Worm (Caenorhabditis elegans) whole organism, young adult: Measurements from ENCODE around the gene gon-14.

Experiments
- B0035.1 ChIP-seq: sonication (generic microtip); optimal IDR thresholded peaks from 2 replicates; lab custom pipeline; 2016; ENCODE audit warnings: missing genetic modification characterization, mild to moderate bottlenecking, missing compliant biosample characterization, missing genotype, missing genetic modification reagents
- C06A6.2 ChIP-seq: fragments of 200-800 bp; sonication (Bioruptor generic); conservative IDR thresholded peaks from 2 replicates; pipeline ENCODE4 v1.3.6; 2022; ENCODE audit warnings: missing genetic modification characterization, missing compliant biosample characterization
- F10E7.11 ChIP-seq: sonication (generic microtip); optimal IDR thresholded peaks from 2 replicates; lab custom pipeline; 2017; ENCODE audit warnings: mild to moderate bottlenecking, missing genetic modification characterization, moderate library complexity, missing compliant biosample characterization
- F37B4.10 ChIP-seq: fragments of 200-800 bp; sonication (Bioruptor generic); IDR thresholded peaks from 2 replicates; pipeline ENCODE4 v1.3.6; 2022; ENCODE audit warnings: missing genetic modification characterization, missing compliant biosample characterization
- K11D2.4 ChIP-seq: fragments of 200-800 bp; sonication (Bioruptor generic); IDR thresholded peaks from 2 replicates; pipeline ENCODE4 v1.3.6; 2022; ENCODE audit warnings: missing genetic modification reagents, missing genetic modification characterization, missing compliant biosample characterization
- Y53F4B.3 ChIP-seq: fragments of 200-800 bp; sonication (Bioruptor generic); IDR thresholded peaks from 2 replicates; pipeline ENCODE4 v1.3.6; 2022; ENCODE audit warnings: missing genetic modification reagents, missing genetic modification characterization, missing compliant biosample characterization
- Y53G8AR.9 ChIP-seq: fragments of 200-800 bp; sonication (Bioruptor generic); conservative IDR thresholded peaks from 2 replicates; pipeline ENCODE4 v1.3.6; 2022; ENCODE audit warnings: missing genetic modification reagents, missing genetic modification characterization, missing compliant biosample characterization
- Y79H2A.3 ChIP-seq: fragments of 200-800 bp; sonication (Bioruptor generic); conservative IDR thresholded peaks from 2 replicates; pipeline ENCODE4 v1.3.6; 2022; ENCODE audit warnings: missing genetic modification reagents, missing genetic modification characterization, missing compliant biosample characterization
- akir-1 ChIP-seq: fragments of 200-800 bp; sonication (Bioruptor generic); optimal IDR thresholded peaks from 2 replicates; lab custom pipeline; 2018; ENCODE audit warnings: mild to moderate bottlenecking, missing genetic modification characterization, moderate library complexity, missing compliant biosample characterization
- athp-1 ChIP-seq: sonication (generic microtip); optimal IDR thresholded peaks from 2 replicates; lab custom pipeline; 2017; ENCODE audit warnings: mild to moderate bottlenecking, missing genetic modification characterization, missing compliant biosample characterization
- bed-2 ChIP-seq: fragments of 200-800 bp; sonication (Bioruptor generic); IDR thresholded peaks from 2 replicates; pipeline ENCODE4 v1.3.6; 2022; ENCODE audit warnings: missing genetic modification reagents, missing genetic modification characterization, missing compliant biosample characterization
- cebp-2 ChIP-seq: fragments of 200-800 bp; sonication (Bioruptor generic); IDR thresholded peaks from 2 replicates; pipeline ENCODE4 v1.3.6; 2022; ENCODE audit warnings: missing genetic modification characterization, missing compliant biosample characterization
- ceh-100 ChIP-seq: fragments of 200-800 bp; sonication (Bioruptor generic); IDR thresholded peaks from 2 replicates; pipeline ENCODE4 v1.3.6; 2022; ENCODE audit warnings: missing genetic modification reagents, missing genetic modification characterization, missing compliant biosample characterization
- ceh-27 ChIP-seq: fragments of 200-800 bp; sonication (Bioruptor generic); optimal IDR thresholded peaks from 2 replicates; lab custom pipeline; 2018; ENCODE audit warnings: mild to moderate bottlenecking, missing genetic modification characterization, moderate library complexity, missing compliant biosample characterization
- ceh-40 ChIP-seq: fragments of 200-800 bp; sonication (Bioruptor generic); IDR thresholded peaks from 2 replicates; pipeline ENCODE4 v1.3.6; 2022; ENCODE audit warnings: missing genetic modification characterization, missing compliant biosample characterization
- ceh-58 ChIP-seq: fragments of 200-800 bp; sonication (Bioruptor generic); IDR thresholded peaks from 2 replicates; pipeline ENCODE4 v1.3.6; 2022; ENCODE audit warnings: missing genetic modification characterization, missing compliant biosample characterization
- die-1 ChIP-seq: sonication (generic microtip); optimal IDR thresholded peaks from 2 replicates; lab custom pipeline; 2016; ENCODE audit warnings: missing genotype, mild to moderate bottlenecking, missing genetic modification characterization, missing compliant biosample characterization
- efl-1 ChIP-seq: fragments of 150-350 bp; optimal IDR thresholded peaks from 2 replicates; lab custom pipeline; 2014; ENCODE audit warnings: missing biosample characterization, missing genetic modification reagents, missing genetic modification characterization
- egrh-3 ChIP-seq: fragments of 200-800 bp; sonication (Bioruptor generic); IDR thresholded peaks from 2 replicates; pipeline ENCODE4 v1.3.6; 2022; ENCODE audit warnings: missing genetic modification reagents, missing genetic modification characterization, missing compliant biosample characterization
- ekl-4 ChIP-seq: fragments of 200-800 bp; sonication (Bioruptor generic); IDR thresholded peaks from 2 replicates; pipeline ENCODE4 v1.3.6; 2022; ENCODE audit warnings: missing genetic modification reagents, missing genetic modification characterization, missing compliant biosample characterization
- hlh-26 ChIP-seq: fragments of 200-800 bp; sonication (Bioruptor generic); conservative IDR thresholded peaks from 2 replicates; pipeline ENCODE4 v1.3.6; 2022; ENCODE audit warnings: missing genetic modification reagents, missing genetic modification characterization, missing compliant biosample characterization
- hmg-20 ChIP-seq: fragments of 200-800 bp; sonication (Bioruptor generic); IDR thresholded peaks from 2 replicates; pipeline ENCODE4 v1.3.6; 2022; ENCODE audit warnings: missing genetic modification reagents, missing genetic modification characterization, missing compliant biosample characterization
- lin-26 ChIP-seq: fragments of 200-800 bp; sonication (Bioruptor generic); IDR thresholded peaks from 2 replicates; pipeline ENCODE4 v1.3.6; 2022; ENCODE audit warnings: missing genetic modification reagents, missing genetic modification characterization, missing compliant biosample characterization
- lin-40 ChIP-seq: sonication (generic microtip); optimal IDR thresholded peaks from 2 replicates; lab custom pipeline; 2016; ENCODE audit warnings: missing genetic modification characterization, mild to moderate bottlenecking, missing compliant biosample characterization, missing genotype, missing genetic modification reagents
- lin-54 ChIP-seq: fragments of 200-800 bp; sonication (Bioruptor generic); optimal IDR thresholded peaks from 2 replicates; lab custom pipeline; 2018; ENCODE audit warnings: mild to moderate bottlenecking, missing genetic modification characterization, missing compliant biosample characterization
- lsy-27 ChIP-seq: sonication (generic microtip); optimal IDR thresholded peaks from 2 replicates; lab custom pipeline; 2017; ENCODE audit warnings: missing genetic modification characterization, mild to moderate bottlenecking, missing compliant biosample characterization, antibody characterized with exemption, missing genotype, borderline replicate concordance; ENCODE audit not compliant: insufficient read depth
- madf-8 ChIP-seq: fragments of 200-800 bp; sonication (Bioruptor generic); conservative IDR thresholded peaks from 2 replicates; pipeline ENCODE4 v1.3.6; 2022; ENCODE audit warnings: missing genetic modification reagents, missing genetic modification characterization, missing compliant biosample characterization
- nfya-1 ChIP-seq: sonication (generic microtip); optimal IDR thresholded peaks from 2 replicates; lab custom pipeline; 2017; ENCODE audit warnings: antibody characterized with exemption, missing compliant biosample characterization, missing genetic modification characterization, borderline replicate concordance; ENCODE audit not compliant: insufficient read depth
- nhr-27 ChIP-seq: fragments of 200-800 bp; sonication (Bioruptor generic); optimal IDR thresholded peaks from 2 replicates; lab custom pipeline; 2018; ENCODE audit warnings: mild to moderate bottlenecking, missing genetic modification characterization, moderate library complexity, missing compliant biosample characterization
- nhr-80 ChIP-seq: sonication (generic microtip); optimal IDR thresholded peaks from 2 replicates; lab custom pipeline; 2016; ENCODE audit warnings: missing genetic modification characterization, missing compliant biosample characterization
- pbrm-1 ChIP-seq: fragments of 200-800 bp; sonication (Bioruptor generic); IDR thresholded peaks from 2 replicates; pipeline ENCODE4 v1.3.6; 2022; ENCODE audit warnings: missing genetic modification reagents, missing genetic modification characterization, missing compliant biosample characterization
- pha-4 ChIP-seq: fragments of 150-350 bp; sonication (generic microtip); optimal IDR thresholded peaks from 2 replicates; lab custom pipeline; 2014; ENCODE audit warnings: missing biosample characterization, missing genetic modification reagents, missing genetic modification characterization
- rcor-1 ChIP-seq: fragments of 200-800 bp; sonication (Bioruptor generic); IDR thresholded peaks from 2 replicates; pipeline ENCODE4 v1.3.6; 2022; ENCODE audit warnings: missing genetic modification reagents, missing genetic modification characterization, missing compliant biosample characterization
- repo-1 ChIP-seq: sonication (generic microtip); optimal IDR thresholded peaks from 2 replicates; lab custom pipeline; 2017; ENCODE audit warnings: mild to moderate bottlenecking, missing genetic modification characterization, missing compliant biosample characterization
- snpc-1.3 ChIP-seq: sonication (generic microtip); optimal IDR thresholded peaks from 2 replicates; lab custom pipeline; 2017; ENCODE audit warnings: missing genetic modification characterization, mild to moderate bottlenecking, missing compliant biosample characterization, antibody characterized with exemption, moderate library complexity, missing genotype, missing genetic modification reagents; ENCODE audit not compliant: insufficient read depth
- tbp1 ChIP-seq: fragments of 200-800 bp; sonication (Bioruptor generic); optimal IDR thresholded peaks from 2 replicates; lab custom pipeline; 2018; ENCODE audit warnings: mild to moderate bottlenecking, missing genetic modification characterization, missing compliant biosample characterization
- unc-130 ChIP-seq: sonication (generic microtip); optimal IDR thresholded peaks from 2 replicates; lab custom pipeline; 2016; ENCODE audit warnings: missing genetic modification reagents, missing genetic modification characterization, missing compliant biosample characterization
- unc-62 ChIP-seq: fragments of 150-350 bp; optimal IDR thresholded peaks from 2 replicates; lab custom pipeline; 2014; ENCODE audit warnings: missing biosample characterization, missing genetic modification reagents, missing genetic modification characterization
- xnd-1 ChIP-seq: sonication (generic microtip); optimal IDR thresholded peaks from 2 replicates; lab custom pipeline; 2016; ENCODE audit warnings: missing genotype, missing genetic modification reagents, missing genetic modification characterization, missing compliant biosample characterization
- zfh-2 ChIP-seq: fragments of 200-800 bp; sonication (Bioruptor generic); conservative IDR thresholded peaks from 2 replicates; pipeline ENCODE4 v1.3.6; 2022; ENCODE audit warnings: missing genetic modification reagents, missing genetic modification characterization, missing compliant biosample characterization
- zim-3 ChIP-seq: sonication (generic microtip); optimal IDR thresholded peaks from 2 replicates; lab custom pipeline; 2017; ENCODE audit warnings: mild to moderate bottlenecking, missing genetic modification characterization, moderate library complexity, missing compliant biosample characterization
- ztf-26 ChIP-seq: sonication (generic microtip); optimal IDR thresholded peaks from 2 replicates; lab custom pipeline; 2017; ENCODE audit warnings: missing genetic modification characterization, missing compliant biosample characterization

The gon-14 gene

ce11 chrV:6631866-6632265, 20.9 kb upstream of the gon-14 start:
- no peak for TF ChIP-seq egrh-3
- TF ChIP-seq ceh-58 (GFP tag; lab: Robert Waterston, UW) = no peak
- no peak for TF ChIP-seq hlh-26 (GFP tag; lab: Robert Waterston, UW)
- TF ChIP-seq B0035.1 = no peak
- TF ChIP-seq Y79H2A.3 = no peak
- no peak for TF ChIP-seq ceh-27 (GFP tag; lab: Kevin White, UChicago)
- TF ChIP-seq cebp-2 (GFP tag; lab: Robert Waterston, UW) = no peak
- TF ChIP-seq F10E7.11 (tag; lab: Kevin White, UChicago) = no peak
- TF ChIP-seq nhr-80 (tag; lab: Kevin White, UChicago) = no peak
- TF ChIP-seq pha-4 (tag; lab: Kevin White, UChicago) = no peak
- TF ChIP-seq efl-1 (GFP tag; lab: Kevin White, UChicago) = no peak
- TF ChIP-seq ceh-100 (GFP tag; lab: Robert Waterston, UW) = no peak
- TF ChIP-seq tbp1 (GFP tag; lab: Kevin White, UChicago) = no peak
- TF ChIP-seq lin-54 = no peak
- no peak for TF ChIP-seq bed-2 (GFP tag; lab: Robert Waterston, UW)

ce11 chrV:6630769-6631168, 19.8 kb upstream of the gon-14 start:
- no peak for TF ChIP-seq hlh-26 (GFP tag; lab: Robert Waterston, UW)

ce11 chrV:6626244-6626643, 15.3 kb upstream of the gon-14 start, which contains the start of gene ppt-1:
ppt-1 (minus strand) TSS chrV:6626344.
- TF ChIP-seq pbrm-1 (GFP tag; lab: Robert Waterston, UW) (no peak), die-1 (tag; lab: Kevin White, UChicago) (no peak), F10E7.11 (tag; lab: Kevin White, UChicago) (no peak), zfh-2 (GFP tag; lab: Robert Waterston, UW) (no peak), C06A6.2 (no peak), lsy-27 (no peak), akir-1 (GFP tag; lab: Kevin White, UChicago) (no peak)

- TF ChIP-seq F37B4.10 (GFP tag; lab: Robert Waterston, UW) (no peak), athp-1 (no peak), ekl-4 (no peak), ztf-26 (tag; lab: Kevin White, UChicago) (no peak), unc-62 (GFP tag; lab: Kevin White, UChicago) (no peak), snpc-1.3 (tag; lab: Kevin White, UChicago) (no peak), nfya-1 (tag; lab: Kevin White, UChicago) (no peak), hmg-20 (GFP tag; lab: Robert Waterston, UW) (no peak), cebp-2 (GFP tag; lab: Robert Waterston, UW) (no peak), K11D2.4 (GFP tag; lab: Robert Waterston, UW) (no peak)
These were observed 10.9 kb upstream of the gon-14 start, which contains the start of gene nhr-37 for ce11 chrV:6621894-6622293. nhr-37 (plus strand) TSS chrV:6622194.

- TF ChIP-seq madf-8 (GFP tag; lab: Robert Waterston, UW) (no peak), rcor-1 (GFP tag; lab: Robert Waterston, UW) (no peak), ceh-40 (GFP tag; lab: Robert Waterston, UW) (no peak), zim-3 (tag; lab: Kevin White, UChicago) (no peak), Y53F4B.3 (GFP tag; lab: Robert Waterston, UW) (no peak), repo-1 (no peak), die-1 (tag; lab: Kevin White, UChicago) (no peak), nhr-27 (tag; lab: Kevin White, UChicago) (no peak), lin-26 (GFP tag; lab: Robert Waterston, UW) (no peak), lin-40 (tag; lab: Kevin White, UChicago) (no peak), unc-130 (GFP tag; lab: Kevin White, UChicago) (no peak), Y53G8AR.9 (no peak), xnd-1 (tag; lab: Kevin White, UChicago) (no peak), ztf-26 (tag; lab: Kevin White, UChicago) (no peak)
These were observed 9.9 kb upstream of the gon-14 start for ce11 chrV:6620809-6621208.
